Worm (Caenorhabditis elegans): ENCODE measurements around the gene nstp-8.

nstp-8 gene

DNA sequence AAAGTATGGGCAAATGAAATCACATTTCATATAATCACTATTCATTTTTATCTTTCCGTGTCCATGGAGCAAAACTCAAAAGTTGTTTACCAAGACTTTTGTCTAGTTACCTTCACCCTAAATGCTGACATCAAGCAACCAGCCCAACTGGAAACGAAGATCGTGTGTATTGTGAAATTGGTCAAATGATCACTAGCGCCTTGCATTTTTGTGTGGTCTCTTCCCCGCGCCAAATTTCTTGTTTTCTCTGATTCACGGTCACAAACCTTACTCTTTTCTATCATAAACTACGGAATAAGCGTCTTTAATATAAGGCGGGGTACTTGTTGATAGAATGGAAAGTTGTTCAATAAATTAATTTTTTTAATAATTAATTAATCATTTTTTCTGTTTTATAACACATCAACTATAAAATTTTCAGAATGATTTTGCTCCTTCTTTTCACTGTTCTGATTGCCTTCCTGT is 34.7 kb downstream of the nstp-8 start, which contains the start of gene cyp-33C7 (continued):
- TF ChIP-seq nhr-25 (tag; optimal IDR thresholded peaks at IDR 0.05; ENCODE audit: borderline replicate concordance, insufficient read depth) (no peak), ceh-82 (tag; optimal IDR thresholded peaks at IDR 0.05) (no peak), Y105C5A.15 (GFP tag; IDR thresholded peaks at IDR 0.05) (no peak), tag-97 (GFP tag; IDR thresholded peaks at IDR 0.05) (no peak), nhr-237 (tag; optimal IDR thresholded peaks at IDR 0.05) (no peak), ZK546.5 (tag; optimal IDR thresholded peaks at IDR 0.05) (no peak), ceh-28 (tag; optimal IDR thresholded peaks at IDR 0.05) (no peak), snpc-4 (tag; optimal IDR thresholded peaks at IDR 0.05) (no peak), zfp-2 (tag; optimal IDR thresholded peaks at IDR 0.05) (no peak), daf-8 (GFP tag; IDR thresholded peaks at IDR 0.05) (no peak), egl-27 (tag; optimal IDR thresholded peaks at IDR 0.05) (no peak), ZK337.2 (GFP tag; IDR thresholded peaks at IDR 0.05) (no peak)

DNA sequence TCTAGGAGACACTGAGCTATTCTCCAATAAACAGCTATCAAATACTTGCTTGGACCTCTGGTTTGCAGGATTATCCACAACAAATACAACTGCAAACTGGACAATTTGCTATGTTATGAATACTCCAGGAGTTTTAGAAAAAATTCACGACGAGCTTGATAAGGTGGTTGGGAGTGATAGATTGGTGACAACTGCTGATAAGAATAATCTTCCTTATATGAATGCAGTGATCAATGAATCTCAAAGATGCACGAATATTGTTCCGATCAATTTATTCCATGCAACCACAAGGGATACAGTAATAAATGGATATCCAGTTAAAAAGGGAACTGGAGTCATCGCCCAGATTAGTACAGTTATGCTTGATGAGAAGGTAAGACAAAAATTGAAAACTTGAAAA is 36.3 kb downstream of the nstp-8 start:
- peak; percentile 73 for TF ChIP-seq dmd-6 (GFP tag; IDR thresholded peaks at IDR 0.05)
- no peak for TF ChIP-seq madf-9 (GFP tag; conservative IDR thresholded peaks at IDR 0.05)
- no peak for TF ChIP-seq daf-16 (GFP tag; optimal IDR thresholded peaks at IDR 0.05)
- peak; percentile 19 for TF ChIP-seq daf-16 (tag; optimal IDR thresholded peaks at IDR 0.05)
- TF ChIP-seq daf-19 (GFP tag; conservative IDR thresholded peaks at IDR 0.05) = no peak
- no peak for TF ChIP-seq nhr-28 (tag; optimal IDR thresholded peaks at IDR 0.05)
- no peak for TF ChIP-seq mes-2 (tag; optimal IDR thresholded peaks at IDR 0.05; ENCODE audit: poor library complexity, severe bottlenecking)
- no peak for TF ChIP-seq nhr-11 (tag; optimal IDR thresholded peaks at IDR 0.05)
- no peak for TF ChIP-seq duxl-1 (tag; optimal IDR thresholded peaks at IDR 0.05; ENCODE audit: poor library complexity)
- TF ChIP-seq mep-1 (tag; optimal IDR thresholded peaks at IDR 0.05) = no peak
- TF ChIP-seq dmd-9 (GFP tag; IDR thresholded peaks at IDR 0.05) = no peak
- TF ChIP-seq nhr-48 (tag; optimal IDR thresholded peaks at IDR 0.05) = no peak
- peak; percentile 7 for TF ChIP-seq pqm-1 (tag; optimal IDR thresholded peaks at IDR 0.05)
- TF ChIP-seq sdz-12 (GFP tag; optimal IDR thresholded peaks at IDR 0.05) = no peak
- TF ChIP-seq vab-7 (GFP tag; IDR thresholded peaks at IDR 0.05) = no peak
- peak; percentile 8 for TF ChIP-seq dve-1 (tag; optimal IDR thresholded peaks at IDR 0.05; ENCODE audit: insufficient read depth)
- no peak for TF ChIP-seq mdl-1 (tag; optimal IDR thresholded peaks at IDR 0.05)
- TF ChIP-seq rbr-2 (tag; optimal IDR thresholded peaks at IDR 0.05) = no peak
- TF ChIP-seq daf-12 (tag; optimal IDR thresholded peaks at IDR 0.05) = no peak

DNA sequence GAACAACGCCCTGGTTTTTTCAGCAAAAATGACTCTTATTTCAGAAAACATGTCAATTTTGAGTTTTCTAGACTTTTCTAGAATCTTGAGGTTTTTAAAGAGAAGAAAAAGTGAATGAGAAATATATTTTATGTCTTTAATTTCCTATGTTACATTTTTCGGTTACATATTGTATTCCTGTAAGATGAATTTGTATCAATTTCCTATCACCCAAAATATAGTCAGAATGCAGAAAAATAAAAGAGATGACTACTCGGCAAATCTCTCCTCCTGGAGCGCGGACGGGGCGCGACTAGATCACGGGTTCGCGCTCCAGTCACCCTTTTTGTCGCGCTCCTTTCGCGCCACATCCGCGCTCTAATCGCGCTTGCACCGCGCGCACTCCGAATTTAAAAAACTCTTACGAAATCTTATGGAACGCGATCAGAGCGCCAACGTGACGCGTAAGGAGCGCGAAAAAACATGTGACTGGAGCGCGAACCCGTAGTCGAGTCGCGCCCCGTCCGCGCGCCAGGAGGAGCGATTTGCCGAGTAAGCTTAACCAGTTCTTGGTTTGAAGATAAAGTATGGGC is 39.2 kb downstream of the nstp-8 start, which contains the start of gene str-253:
str-253 (minus strand) TSS at position 51 of the 572 bp plus-strand sequence.
- TF ChIP-seq T20F7.1 (GFP tag; optimal IDR thresholded peaks at IDR 0.05) (no peak), unc-62 (GFP tag; optimal IDR thresholded peaks at IDR 0.05 in 1 of 2) (peak in 1 of 2 experiments; percentile 82), unc-62 (tag; optimal IDR thresholded peaks at IDR 0.05) (no peak), set-16 (GFP tag; IDR thresholded peaks at IDR 0.05) (peak; percentile 72)

DNA sequence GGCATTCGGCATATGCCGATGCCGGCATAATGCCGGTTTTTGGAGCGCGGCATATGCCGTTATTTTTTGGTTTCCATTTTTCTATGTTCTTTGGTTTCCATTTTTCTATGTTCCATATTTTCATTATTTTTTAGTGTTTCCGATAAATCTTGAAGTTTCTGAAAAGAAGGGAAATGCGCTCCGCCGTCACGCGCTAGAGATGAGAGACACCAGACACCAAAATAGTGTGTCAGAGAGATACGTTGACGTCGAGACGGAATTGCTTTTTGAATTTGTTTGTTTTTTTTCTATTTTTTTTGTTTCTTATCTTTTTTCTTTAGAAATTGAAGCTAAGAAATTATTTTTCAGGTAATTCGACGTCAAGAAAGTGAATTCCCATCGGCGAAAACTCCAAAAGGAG is 39.7 kb downstream of the nstp-8 start, which contains the start of gene F41B5.1:
F41B5.1 (plus strand) TSS at position 343 of the 400 bp plus-strand sequence.
- TF ChIP-seq lin-38 (GFP tag; IDR thresholded peaks at IDR 0.05) = peak; percentile 73

All from whole organism, L4 larva.